Worm (Caenorhabditis elegans): ENCODE data around the gene unc-36.

The unc-36 gene

ce11 chrIII:8235880-8236279 lies 34.9 kb upstream of the unc-36 start, which contains the start of gene C02F5.5:
Gene C02F5.5 (plus strand): TSS chrIII:8236180.
- TF ChIP-seq hmg-11 (tag; optimal IDR thresholded peaks at IDR 0.05) (no peak), mdl-1 (tag; optimal IDR thresholded peaks at IDR 0.05) (no peak), elt-2 (tag; optimal IDR thresholded peaks at IDR 0.05) (no peak), snpc-4 (tag; optimal IDR thresholded peaks at IDR 0.05) (no peak), egl-5 (tag; optimal IDR thresholded peaks at IDR 0.05) (no peak), ceh-28 (tag; optimal IDR thresholded peaks at IDR 0.05) (no peak), nhr-76 (tag; optimal IDR thresholded peaks at IDR 0.05) (no peak), ZK546.5 (tag; optimal IDR thresholded peaks at IDR 0.05) (no peak), ztf-4 (tag; optimal IDR thresholded peaks at IDR 0.05) (no peak)

- TF ChIP-seq nhr-12 (tag; optimal IDR thresholded peaks at IDR 0.05): no peak
- peak; percentile 4 for TF ChIP-seq nhr-23 (tag; optimal IDR thresholded peaks at IDR 0.05)
Measured at ce11 chrIII:8235358-8235757, 34.3 kb upstream of the unc-36 start, which contains the start of gene C02F5.14. Gene C02F5.14 (minus strand): TSS chrIII:8235514.

DNA sequence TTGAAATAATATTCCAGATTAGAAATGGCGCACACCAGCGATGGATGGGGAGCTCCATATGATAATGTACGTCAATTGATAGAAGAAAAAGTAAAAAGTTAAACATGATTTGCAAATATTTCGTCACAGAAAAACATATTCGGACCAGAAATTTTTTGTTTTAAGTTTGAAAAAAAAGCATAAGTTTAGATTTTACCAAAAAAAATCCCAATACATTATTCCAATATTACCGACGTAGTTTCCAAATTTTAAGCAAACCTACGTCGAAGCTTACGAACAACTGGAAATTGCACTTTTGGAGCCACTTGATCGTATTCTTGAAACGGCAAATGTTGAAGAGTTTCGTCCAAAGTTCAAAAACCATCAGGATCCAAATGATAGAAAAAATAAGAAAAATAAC lies 31.6 kb upstream of the unc-36 start, which contains the start of gene henn-1:
Gene henn-1, plus strand, starts transcription at position 18 of the 400 bp plus-strand sequence.
- TF ChIP-seq nhr-237 (tag; optimal IDR thresholded peaks at IDR 0.05): no peak
- TF ChIP-seq ceh-82 (tag; optimal IDR thresholded peaks at IDR 0.05): no peak
- no peak for TF ChIP-seq ztf-11 (tag; optimal IDR thresholded peaks at IDR 0.05)
- TF ChIP-seq nfya-1 (tag; optimal IDR thresholded peaks at IDR 0.05; ENCODE audit: insufficient read depth): no peak
- TF ChIP-seq fkh-2 (tag; optimal IDR thresholded peaks at IDR 0.05): no peak
- no peak for TF ChIP-seq unc-39 (tag; optimal IDR thresholded peaks at IDR 0.05)
- peak; percentile 28 for TF ChIP-seq pha-4 (tag; optimal IDR thresholded peaks at IDR 0.05)
- no peak for TF ChIP-seq daf-12 (tag; optimal IDR thresholded peaks at IDR 0.05)
- no peak for TF ChIP-seq skn-1 (tag; optimal IDR thresholded peaks at IDR 0.05)
- TF ChIP-seq ceh-9 (tag; optimal IDR thresholded peaks at IDR 0.05): no peak
- no peak for TF ChIP-seq fos-1 (tag; optimal IDR thresholded peaks at IDR 0.05)
- no peak for TF ChIP-seq elt-1 (tag; optimal IDR thresholded peaks at IDR 0.05)
- TF ChIP-seq egl-27 (tag; optimal IDR thresholded peaks at IDR 0.05): no peak
- peak; percentile 29 for TF ChIP-seq nhr-23 (tag; optimal IDR thresholded peaks at IDR 0.05)

ce11 chrIII:8229480-8229879 lies 28.5 kb upstream of the unc-36 start:
- TF ChIP-seq nfya-1 (tag; optimal IDR thresholded peaks at IDR 0.05; ENCODE audit: insufficient read depth) (peak; percentile 12), nhr-11 (tag; optimal IDR thresholded peaks at IDR 0.05) (peak; percentile 32), R02D3.7 (tag; optimal IDR thresholded peaks at IDR 0.05) (no peak)

ce11 chrIII:8228916-8229315 lies 27.9 kb upstream of the unc-36 start:
- TF ChIP-seq mml-1 (tag; optimal IDR thresholded peaks at IDR 0.05): no peak
- no peak for TF ChIP-seq ceh-16 (tag; optimal IDR thresholded peaks at IDR 0.05)
- TF ChIP-seq egl-27 (tag; optimal IDR thresholded peaks at IDR 0.05): no peak
- TF ChIP-seq ceh-28 (tag; optimal IDR thresholded peaks at IDR 0.05): no peak
- no peak for TF ChIP-seq pha-4 (tag; optimal IDR thresholded peaks at IDR 0.05)
- TF ChIP-seq elt-1 (tag; optimal IDR thresholded peaks at IDR 0.05): no peak
- no peak for TF ChIP-seq fos-1 (tag; optimal IDR thresholded peaks at IDR 0.05)
- TF ChIP-seq nhr-11 (tag; optimal IDR thresholded peaks at IDR 0.05): no peak
- TF ChIP-seq nhr-25 (tag; optimal IDR thresholded peaks at IDR 0.05): peak; percentile 48
- TF ChIP-seq R02D3.7 (tag; optimal IDR thresholded peaks at IDR 0.05): no peak
- no peak for TF ChIP-seq skn-1 (tag; optimal IDR thresholded peaks at IDR 0.05)
- TF ChIP-seq tbx-2 (tag; optimal IDR thresholded peaks at IDR 0.05): no peak
- TF ChIP-seq ztf-4 (tag; optimal IDR thresholded peaks at IDR 0.05): no peak
- no peak for TF ChIP-seq unc-62 (GFP tag; optimal IDR thresholded peaks at IDR 0.05)
- no peak for TF ChIP-seq ztf-11 (tag; optimal IDR thresholded peaks at IDR 0.05)
- TF ChIP-seq egl-5 (tag; optimal IDR thresholded peaks at IDR 0.05): peak; percentile 25
- TF ChIP-seq lsy-12 (tag; optimal IDR thresholded peaks at IDR 0.05): no peak
- peak; percentile 2 for TF ChIP-seq nhr-23 (tag; optimal IDR thresholded peaks at IDR 0.05)
- no peak for TF ChIP-seq ceh-9 (tag; optimal IDR thresholded peaks at IDR 0.05)
- no peak for TF ChIP-seq nhr-77 (tag; optimal IDR thresholded peaks at IDR 0.05)
- TF ChIP-seq lin-15B (tag; optimal IDR thresholded peaks at IDR 0.05): no peak
- TF ChIP-seq snpc-4 (tag; optimal IDR thresholded peaks at IDR 0.05): no peak
- no peak for TF ChIP-seq ama-1 (optimal IDR thresholded peaks at IDR 0.05)
- no peak for TF ChIP-seq eor-1 (tag; optimal IDR thresholded peaks at IDR 0.05)
